Fruit fly (Drosophila melanogaster) S2 (cell line): ENCODE results near the gene CG15177.

Experiments
- CG8478 ChIP-seq: fragments of >200 bp; optimal IDR thresholded peaks from 2 replicates; lab custom pipeline; 2018
- CTCF ChIP-seq, 2 experiments: fragments of >200 bp; optimal IDR thresholded peaks; 2 replicates each; lab custom pipeline; 2018

DNA sequence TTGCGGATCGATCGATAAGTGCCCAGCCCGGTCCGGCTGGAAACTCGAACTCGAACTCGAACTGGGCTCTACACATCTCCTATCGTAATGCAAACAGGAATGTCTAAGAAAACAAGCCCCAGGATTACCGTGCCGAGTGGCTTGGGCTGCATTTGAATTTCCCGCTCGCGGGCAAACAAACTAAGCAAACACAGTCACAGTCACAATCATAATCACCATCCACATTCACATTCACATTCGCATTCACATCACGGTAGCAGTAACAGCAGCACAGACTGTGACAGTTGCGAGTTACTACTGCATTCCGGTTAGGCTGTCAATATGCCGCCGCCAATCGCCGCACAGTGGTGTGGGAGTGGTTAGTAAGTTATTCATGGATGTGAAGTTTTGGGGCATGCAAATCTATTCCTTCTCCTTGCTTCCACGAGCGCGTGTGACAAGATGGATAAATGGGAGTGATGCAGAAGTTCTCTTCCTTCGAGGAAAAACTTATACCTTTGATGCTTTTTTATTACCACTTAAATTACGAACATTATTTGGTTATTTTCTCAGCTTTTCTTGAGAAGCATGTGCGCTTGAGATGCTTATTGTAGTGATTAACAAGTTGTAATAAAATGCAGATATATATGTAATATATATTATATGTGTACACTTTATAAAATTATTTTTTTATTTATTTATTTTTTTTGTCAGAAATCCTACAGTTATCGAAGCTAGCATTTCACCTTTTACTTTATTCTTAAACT is 35.4 kb upstream of the CG15177 start:
- TF ChIP-seq CG8478 (lab: Kevin White, UChicago), result no peak
- no peak for TF ChIP-seq CTCF (optimal IDR thresholded peaks at IDR 0.05; lab: Kevin White, UChicago)
